Worm (Caenorhabditis elegans) whole organism, L3 larva: ENCODE measurements around the gene F26F4.6.

Experiments used
- ceh-16 ChIP-seq: sonication (generic microtip); optimal IDR thresholded peaks from 2 replicates; lab custom pipeline; 2017; ENCODE audit warnings: missing biosample characterization, missing genetic modification characterization
- ceh-28 ChIP-seq: fragments of 150-350 bp; optimal IDR thresholded peaks from 2 replicates; lab custom pipeline; 2014; ENCODE audit warnings: missing biosample characterization, missing genetic modification reagents, missing genetic modification characterization
- elt-3 ChIP-seq, 3 experiments: fragments of 150-350 bp in 1 of 3; sonication (generic microtip) in 2 of 3; optimal IDR thresholded peaks; 2 replicates in 2 of 3; 4 replicates in 1 of 3; lab custom pipeline; 2014 to 2017; ENCODE audit warnings: missing biosample characterization in 3 of 3, missing genetic modification characterization in 3 of 3
- nfya-1 ChIP-seq: sonication (generic microtip); optimal IDR thresholded peaks from 2 replicates; lab custom pipeline; 2017; ENCODE audit warnings: missing genetic modification characterization, mild to moderate bottlenecking, missing compliant biosample characterization, antibody characterized with exemption, moderate library complexity; ENCODE audit not compliant: insufficient read depth
- nhr-237 ChIP-seq: fragments of 150-350 bp; optimal IDR thresholded peaks from 2 replicates; lab custom pipeline; 2014; ENCODE audit warnings: missing biosample characterization, missing genetic modification characterization
- snpc-4 ChIP-seq: fragments of 150-350 bp; optimal IDR thresholded peaks from 2 replicates; lab custom pipeline; 2014; ENCODE audit warnings: missing biosample characterization, missing genetic modification characterization

- TF ChIP-seq ceh-16 (tag; lab: Kevin White, UChicago) = no peak
- no peak for TF ChIP-seq nhr-237
- no peak for TF ChIP-seq snpc-4 (tag; lab: Kevin White, UChicago)
- TF ChIP-seq nfya-1 (tag; lab: Kevin White, UChicago) = no peak
- TF ChIP-seq elt-3 (tag; optimal IDR thresholded peaks at IDR 0.05; lab: Kevin White, UChicago) = no peak
- TF ChIP-seq ceh-28 (tag; lab: Kevin White, UChicago) = no peak
Measured at ce11 chrIII:4856109-4856508, 37.3 kb downstream of the F26F4.6 start, which contains the start of gene C35D10.7.
